Worm (Caenorhabditis elegans) whole organism, late embryonic: ENCODE results near the gene nlp-25.
"Not testable (repeated sequence)": the region's sequence is repeated elsewhere in the genome, so short reads cannot be mapped to it uniquely, and the experiment has no call there.

ENCODE experiments used
- ama-1 ChIP-seq: fragments of 150-350 bp; optimal IDR thresholded peaks from 2 replicates; lab custom pipeline; 2014
- ceh-14 ChIP-seq: sonication (generic microtip); optimal IDR thresholded peaks from 2 replicates; lab custom pipeline; 2016; ENCODE audit warnings: missing genotype, missing genetic modification characterization, missing compliant biosample characterization
- eyg-1 ChIP-seq: sonication (generic microtip); optimal IDR thresholded peaks from 2 replicates; lab custom pipeline; 2016; ENCODE audit warnings: missing genotype, missing genetic modification characterization, missing compliant biosample characterization
- fkh-10 ChIP-seq: fragments of 150-350 bp; optimal IDR thresholded peaks from 2 replicates; lab custom pipeline; 2014; ENCODE audit warnings: missing biosample characterization, missing genetic modification reagents, missing genetic modification characterization
- nhr-11 ChIP-seq: fragments of 150-350 bp; optimal IDR thresholded peaks from 2 replicates; lab custom pipeline; 2014; ENCODE audit warnings: missing biosample characterization, missing genetic modification characterization
- pqm-1 ChIP-seq: sonication (generic microtip); optimal IDR thresholded peaks from 2 replicates; lab custom pipeline; 2016; ENCODE audit warnings: missing genetic modification characterization, missing compliant biosample characterization
- ztf-16 ChIP-seq: sonication (generic microtip); optimal IDR thresholded peaks from 2 replicates; lab custom pipeline; 2017; ENCODE audit warnings: missing genetic modification characterization, missing compliant biosample characterization

ce11 chrV:19635525-19636193 is 29.7 kb downstream of the nlp-25 start:
- not testable (repeated sequence) for TF ChIP-seq fkh-10 (GFP tag; lab: Kevin White, UChicago); pqm-1; ama-1 (lab: Kevin White, UChicago); ceh-14; nhr-11 (tag; lab: Kevin White, UChicago); eyg-1 (tag; lab: Kevin White, UChicago); ztf-16 (tag; lab: Kevin White, UChicago)
